Worm (Caenorhabditis elegans) whole organism, late embryonic: ENCODE data around the gene ttc-4.

Source experiments
- mec-3 ChIP-seq: sonication (generic microtip); optimal IDR thresholded peaks from 2 replicates; lab custom pipeline; 2016; ENCODE audit warnings: borderline replicate concordance, missing genetic modification characterization, missing compliant biosample characterization
- nfya-1 ChIP-seq: sonication (generic microtip); optimal IDR thresholded peaks from 2 replicates; lab custom pipeline; 2017; ENCODE audit warnings: missing genetic modification characterization, mild to moderate bottlenecking, missing compliant biosample characterization, antibody characterized with exemption, moderate library complexity
- nhr-11 ChIP-seq: fragments of 150-350 bp; optimal IDR thresholded peaks from 2 replicates; lab custom pipeline; 2014; ENCODE audit warnings: missing biosample characterization, missing genetic modification characterization
- pat-9 ChIP-seq: fragments of 200-800 bp; sonication (Bioruptor generic); optimal IDR thresholded peaks from 2 replicates; lab custom pipeline; 2018; ENCODE audit warnings: mild to moderate bottlenecking, missing genetic modification characterization, moderate library complexity, missing compliant biosample characterization

ce11 chrII:5628326-5628818 is 33.9 kb downstream of the ttc-4 start, which contains the start of gene F59E12.15:
- no peak for TF ChIP-seq nhr-11 (tag; lab: Kevin White, UChicago)
- no peak for TF ChIP-seq nfya-1 (tag; lab: Kevin White, UChicago)
- no peak for TF ChIP-seq pat-9 (tag; lab: Kevin White, UChicago)
- no peak for TF ChIP-seq mec-3 (tag; lab: Kevin White, UChicago)
